Fruit fly (Drosophila melanogaster) whole organism, prepupa: ENCODE data around the gene Larp4B.

ENCODE experiments used
- CG11902 ChIP-seq: fragments of 200-800 bp; sonication (Bioruptor generic); optimal IDR thresholded peaks from 3 replicates; lab custom pipeline; 2016; ENCODE audit warnings: missing biosample characterization, missing genetic modification characterization
- CG34406 ChIP-seq: fragments of 200-800 bp; sonication (Bioruptor generic); optimal IDR thresholded peaks from 3 replicates; lab custom pipeline; 2016; ENCODE audit warnings: missing biosample characterization, missing genetic modification characterization
- CG6792 ChIP-seq: fragments of 200-800 bp; sonication (Bioruptor generic); optimal IDR thresholded peaks from 3 replicates; lab custom pipeline; 2016; ENCODE audit warnings: missing biosample characterization, missing genetic modification characterization
- dac ChIP-seq: fragments of 200-800 bp; sonication (Bioruptor generic); optimal IDR thresholded peaks from 2 replicates; lab custom pipeline; 2017; ENCODE audit warnings: missing biosample characterization, mild to moderate bottlenecking, missing genetic modification characterization
- fd85E ChIP-seq: fragments of 200-800 bp; sonication (Bioruptor generic); optimal IDR thresholded peaks from 3 replicates; lab custom pipeline; 2016; ENCODE audit warnings: missing biosample characterization, missing genetic modification characterization
- fkh ChIP-seq: fragments of 200-800 bp; sonication (Bioruptor generic); optimal IDR thresholded peaks from 3 replicates; lab custom pipeline; 2017; ENCODE audit warnings: missing biosample characterization, mild to moderate bottlenecking, missing genetic modification characterization, moderate library complexity

DNA sequence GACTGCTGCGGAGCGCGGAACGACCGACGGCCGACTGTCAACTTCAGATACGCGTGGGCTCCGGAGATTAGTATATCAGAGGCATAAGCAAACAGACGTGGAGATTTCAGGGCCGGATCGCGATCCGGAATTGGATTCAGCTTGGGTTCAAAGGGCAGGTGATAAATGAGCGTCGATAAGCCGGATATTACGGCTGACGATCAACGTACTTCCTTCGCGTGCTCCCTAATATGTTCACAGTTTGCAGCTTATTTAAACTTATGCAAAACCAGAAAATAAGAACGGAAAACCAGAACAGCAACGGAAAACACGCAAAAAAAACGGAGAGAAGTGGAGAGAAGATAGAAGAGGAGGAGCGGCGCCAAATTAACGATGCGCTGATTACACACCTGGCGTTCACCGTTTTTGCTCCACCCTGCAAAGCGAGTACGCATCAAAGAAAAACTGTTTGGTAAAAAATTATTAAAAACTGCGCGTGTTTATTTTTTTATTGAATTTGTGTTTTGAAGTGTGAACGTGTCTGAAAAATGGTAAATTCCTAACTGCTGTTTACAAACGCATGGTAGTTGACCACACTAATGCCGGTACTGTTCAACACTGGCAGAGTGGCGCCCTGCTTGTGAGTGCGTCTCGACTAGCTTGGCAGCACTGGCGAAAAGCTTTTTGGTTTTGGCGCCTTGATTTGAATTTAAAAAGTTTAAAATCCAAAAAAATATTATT, 14.6 kb downstream of the Larp4B start, which contains the start of gene CG17746:
- TF ChIP-seq dac (GFP tag; lab: Kevin White, UChicago), result no peak
- TF ChIP-seq CG11902 (GFP tag; lab: Kevin White, UChicago), result no peak
- TF ChIP-seq fkh (GFP tag; lab: Kevin White, UChicago), result peak; percentile 43
- TF ChIP-seq fd85E (GFP tag; lab: Kevin White, UChicago), result no peak
- TF ChIP-seq CG34406 (GFP tag; lab: Kevin White, UChicago), result no peak
- no peak for TF ChIP-seq CG6792 (GFP tag; lab: Kevin White, UChicago)
